Worm (Caenorhabditis elegans) whole organism, young adult: ENCODE data around the gene sra-33.

Experiments
- B0336.3 ChIP-seq: fragments of 200-800 bp; sonication (Bioruptor generic); IDR thresholded peaks from 2 replicates; pipeline ENCODE4 v1.3.6; 2022; ENCODE audit warnings: missing genetic modification characterization, missing compliant biosample characterization
- Y53G8AR.9 ChIP-seq: fragments of 200-800 bp; sonication (Bioruptor generic); conservative IDR thresholded peaks from 2 replicates; pipeline ENCODE4 v1.3.6; 2022; ENCODE audit warnings: missing genetic modification reagents, missing genetic modification characterization, missing compliant biosample characterization

DNA sequence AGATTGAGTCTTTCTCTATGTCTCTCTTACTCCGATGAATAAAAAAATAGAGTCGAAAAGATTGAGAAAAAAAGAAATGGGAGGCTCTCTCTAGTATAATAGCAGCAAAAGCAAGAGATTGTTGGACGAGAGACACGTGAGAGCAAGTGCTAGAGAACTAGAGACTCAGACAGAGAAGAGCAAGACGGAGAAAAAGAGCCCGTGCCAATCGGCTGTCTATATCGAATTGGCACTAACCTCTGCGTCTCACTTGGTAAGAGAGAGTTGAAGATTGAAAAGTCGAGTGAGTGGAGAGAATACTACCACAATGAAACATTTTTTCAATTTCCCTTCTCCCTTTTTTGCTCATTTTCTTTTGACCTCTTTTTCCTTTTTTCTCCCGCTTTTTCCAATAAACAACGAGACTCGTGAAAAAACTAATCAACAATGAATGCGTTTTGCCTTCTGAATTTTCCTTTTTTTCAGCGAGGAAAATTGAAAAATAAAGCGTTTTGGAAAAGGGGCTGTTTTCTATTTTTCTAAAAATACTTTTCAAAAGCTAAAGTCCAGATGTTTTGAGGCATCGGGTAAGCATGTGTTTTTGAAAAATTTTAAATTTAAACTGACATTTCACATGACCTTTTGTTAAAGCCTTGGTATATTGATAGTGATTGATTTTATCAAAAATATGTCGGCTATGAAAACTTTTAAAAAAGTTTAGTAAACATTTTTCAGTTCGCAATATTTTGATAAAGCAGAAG lies 30.3 kb downstream of the sra-33 start:
- TF ChIP-seq B0336.3 (GFP tag; lab: Robert Waterston, UW), result no peak
- no peak for TF ChIP-seq Y53G8AR.9 (GFP tag; lab: Robert Waterston, UW)
